Worm (Caenorhabditis elegans) whole organism, L3 larva: ENCODE data around the gene Y11D7A.19.

Experiments
- aly-2 ChIP-seq: fragments of 150-350 bp; optimal IDR thresholded peaks from 2 replicates; lab custom pipeline; 2014; ENCODE audit warnings: missing biosample characterization, missing genetic modification characterization
- ama-1 ChIP-seq: fragments of 150-350 bp; optimal IDR thresholded peaks from 2 replicates; lab custom pipeline; 2018
- daf-12 ChIP-seq: fragments of 150-350 bp; optimal IDR thresholded peaks from 2 replicates; lab custom pipeline; 2014; ENCODE audit warnings: missing biosample characterization, missing genetic modification reagents, missing genetic modification characterization
- egl-27 ChIP-seq: sonication (generic microtip); optimal IDR thresholded peaks from 4 replicates; lab custom pipeline; 2017; ENCODE audit warnings: missing biosample characterization, missing genetic modification reagents, missing genetic modification characterization
- elt-1 ChIP-seq: fragments of 150-350 bp; optimal IDR thresholded peaks from 2 replicates; lab custom pipeline; 2014; ENCODE audit warnings: missing biosample characterization, missing genetic modification characterization
- fkh-10 ChIP-seq: sonication (generic microtip); optimal IDR thresholded peaks from 2 replicates; lab custom pipeline; 2017; ENCODE audit warnings: missing biosample characterization, missing genetic modification reagents, missing genetic modification characterization
- jun-1 ChIP-seq: fragments of 150-350 bp; optimal IDR thresholded peaks from 2 replicates; lab custom pipeline; 2014; ENCODE audit warnings: missing biosample characterization, missing genetic modification reagents, missing genetic modification characterization
- mml-1 ChIP-seq: fragments of 150-350 bp; sonication (generic microtip); optimal IDR thresholded peaks from 3 replicates; lab custom pipeline; 2014; ENCODE audit warnings: missing biosample characterization, missing genetic modification characterization
- tbx-2 ChIP-seq: sonication (generic microtip); optimal IDR thresholded peaks from 2 replicates; lab custom pipeline; 2016; ENCODE audit warnings: mild to moderate bottlenecking, missing genetic modification characterization, missing compliant biosample characterization
- unc-62 ChIP-seq: fragments of 150-350 bp; sonication (generic microtip); optimal IDR thresholded peaks from 4 replicates; lab custom pipeline; 2014; ENCODE audit warnings: missing biosample characterization, missing genetic modification reagents, missing genetic modification characterization
- zag-1 ChIP-seq: fragments of 150-350 bp; optimal IDR thresholded peaks from 2 replicates; lab custom pipeline; 2014; ENCODE audit warnings: missing biosample characterization, missing genetic modification characterization
- ztf-11 ChIP-seq: fragments of 150-350 bp; optimal IDR thresholded peaks from 2 replicates; lab custom pipeline; 2014; ENCODE audit warnings: missing biosample characterization, missing genetic modification characterization
- ztf-4 ChIP-seq: fragments of 150-350 bp; optimal IDR thresholded peaks from 2 replicates; lab custom pipeline; 2014; ENCODE audit warnings: missing biosample characterization, missing genetic modification characterization

DNA sequence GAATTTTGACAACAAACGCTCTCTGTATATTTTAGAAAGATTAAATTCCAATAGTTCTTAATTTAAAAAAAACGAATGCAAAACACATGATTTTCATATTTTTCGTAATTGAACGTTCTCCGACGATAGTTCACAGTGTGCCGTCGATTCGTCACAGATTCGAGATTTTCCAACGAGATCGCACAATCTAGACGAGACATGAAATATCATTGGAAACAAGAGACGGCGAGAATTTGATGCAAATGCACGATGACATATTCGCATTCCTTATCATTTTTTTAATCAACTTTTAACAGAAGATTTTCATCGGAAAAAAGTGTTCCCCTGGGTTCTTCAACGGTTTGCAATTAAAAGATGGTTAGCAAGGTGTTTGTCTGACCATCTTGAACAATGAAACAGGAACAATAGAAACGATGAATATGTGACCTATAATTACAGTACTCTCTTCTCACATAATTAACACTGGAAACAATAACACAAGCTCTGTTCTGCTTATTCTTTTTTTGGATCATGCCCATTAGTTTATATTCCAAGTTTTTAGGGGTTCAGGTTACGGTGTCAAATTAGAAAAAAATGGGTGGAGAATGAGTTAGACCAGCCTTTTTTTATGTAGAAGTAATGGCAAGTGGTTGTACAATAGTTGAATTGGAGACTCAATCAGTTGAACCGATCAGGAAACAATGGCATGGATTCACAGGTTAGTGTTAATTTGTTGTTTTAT is 33.8 kb downstream of the Y11D7A.19 start, which contains the start of gene Y11D7A.3:
- TF ChIP-seq ztf-11: no peak
- TF ChIP-seq ama-1 (lab: Kevin White, UChicago): no peak
- no peak for TF ChIP-seq aly-2 (tag; lab: Kevin White, UChicago)
- TF ChIP-seq daf-12: no peak
- TF ChIP-seq unc-62 (GFP tag; lab: Kevin White, UChicago): no peak
- TF ChIP-seq jun-1 (tag; lab: Kevin White, UChicago): no peak
- no peak for TF ChIP-seq mml-1 (tag; lab: Kevin White, UChicago)
- no peak for TF ChIP-seq egl-27 (tag; lab: Kevin White, UChicago)
- no peak for TF ChIP-seq tbx-2 (tag; lab: Kevin White, UChicago)
- no peak for TF ChIP-seq fkh-10 (GFP tag; lab: Kevin White, UChicago)
- TF ChIP-seq ztf-4 (tag; lab: Kevin White, UChicago): no peak
- TF ChIP-seq zag-1 (tag; lab: Kevin White, UChicago): no peak
- TF ChIP-seq elt-1 (tag; lab: Kevin White, UChicago): peak; percentile 77
